Worm (Caenorhabditis elegans): ENCODE results near the gene srr-10.

DNA sequence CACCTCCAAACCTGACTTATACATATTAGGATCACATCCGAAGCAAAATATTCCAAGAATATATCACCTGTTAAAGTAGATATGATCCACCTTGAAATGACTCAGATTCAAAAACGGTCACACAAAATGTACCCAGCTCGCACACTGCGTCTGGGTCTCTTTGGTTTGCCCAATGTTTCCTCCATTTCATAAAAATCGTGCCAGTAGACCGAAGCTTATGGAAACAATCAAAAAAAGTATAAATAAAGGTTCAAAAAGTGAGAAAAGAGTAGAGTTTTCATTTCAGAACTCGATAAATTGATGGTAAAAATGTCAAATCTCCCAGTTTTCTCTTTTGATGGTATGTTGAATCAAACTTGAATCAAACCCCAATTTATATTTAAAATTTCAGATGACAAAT, 2.3 kb downstream of the srr-10 start, which contains the start of gene srr-9:
- TF ChIP-seq unc-62 (GFP tag; optimal IDR thresholded peaks at IDR 0.05) (no peak), flh-1 (GFP tag; optimal IDR thresholded peaks at IDR 0.05) (no peak), elt-3 (tag; optimal IDR thresholded peaks at IDR 0.05) (no peak), blmp-1 (tag; optimal IDR thresholded peaks at IDR 0.05) (no peak), sptf-1 (tag; optimal IDR thresholded peaks at IDR 0.05) (no peak), elt-1 (tag; optimal IDR thresholded peaks at IDR 0.05; ENCODE audit: borderline replicate concordance, insufficient read depth) (no peak), mls-2 (tag; optimal IDR thresholded peaks at IDR 0.05) (no peak), ztf-11 (tag; optimal IDR thresholded peaks at IDR 0.05) (no peak), cnd-1 (tag; optimal IDR thresholded peaks at IDR 0.05) (no peak)

All from whole organism, mixed stage, embryonic.